Fruit fly (Drosophila melanogaster) ovary, adult (tissue): ENCODE results near the gene ImpL2.

ENCODE experiments used
- CG17801 ChIP-seq: fragments of 200-800 bp; optimal IDR thresholded peaks from 2 replicates; lab custom pipeline; 2019; ENCODE audit warnings: missing biosample characterization, mild to moderate bottlenecking, missing genetic modification characterization, moderate library complexity; ENCODE audit not compliant: partially characterized antibody

The ImpL2 gene

dm6 chr3L:4236097-4236572 lies at the start of gene ImpL2:
Gene ImpL2, minus strand, starts transcription at chr3L:4236147.
- no peak for TF ChIP-seq CG17801 (GFP tag; lab: Kevin White, UChicago)

- peak; percentile 47 for TF ChIP-seq CG17801 (GFP tag; lab: Kevin White, UChicago)
Observed at dm6 chr3L:4283428-4284089, 47.6 kb upstream of the ImpL2 start, which contains the start of the genes srw and CG1316. Gene srw, minus strand, starts transcription at chr3L:4283478. Gene CG1316, plus strand, starts transcription at chr3L:4283851.

- TF ChIP-seq CG17801 (GFP tag; lab: Kevin White, UChicago) = peak; percentile 60
Observed at dm6 chr3L:4282627-4283026, 46.7 kb upstream of the ImpL2 start, which contains the start of gene CG11583. Gene CG11583, minus strand, starts transcription at chr3L:4282817.

- TF ChIP-seq CG17801 (GFP tag; lab: Kevin White, UChicago) = no peak
Observed at dm6 chr3L:4277796-4278195, 41.8 kb upstream of the ImpL2 start, which contains the start of gene Ctl1. Gene Ctl1, plus strand, starts transcription at chr3L:4277962.

- TF ChIP-seq CG17801 (GFP tag; lab: Kevin White, UChicago) = no peak
Observed at dm6 chr3L:4272167-4272773, 36.3 kb upstream of the ImpL2 start.

- TF ChIP-seq CG17801 (GFP tag; lab: Kevin White, UChicago) = no peak
Observed at dm6 chr3L:4270949-4271827, 35.2 kb upstream of the ImpL2 start.

- TF ChIP-seq CG17801 (GFP tag; lab: Kevin White, UChicago) = no peak
Observed at dm6 chr3L:4269920-4270319, 34.0 kb upstream of the ImpL2 start.

dm6 chr3L:4269208-4269607 lies 33.3 kb upstream of the ImpL2 start:
- no peak for TF ChIP-seq CG17801 (GFP tag; lab: Kevin White, UChicago)

dm6 chr3L:4267403-4267802 lies 31.5 kb upstream of the ImpL2 start, which contains the start of gene CG33764:
Gene CG33764, minus strand, starts transcription at chr3L:4267503.
- TF ChIP-seq CG17801 (GFP tag; lab: Kevin White, UChicago) = no peak

dm6 chr3L:4265836-4266235 lies 29.9 kb upstream of the ImpL2 start:
- no peak for TF ChIP-seq CG17801 (GFP tag; lab: Kevin White, UChicago)

dm6 chr3L:4264963-4265362 lies 29.0 kb upstream of the ImpL2 start:
- no peak for TF ChIP-seq CG17801 (GFP tag; lab: Kevin White, UChicago)

dm6 chr3L:4263502-4263901 lies 27.6 kb upstream of the ImpL2 start, which contains the start of gene CG1273:
Gene CG1273, plus strand, starts transcription at chr3L:4263719.
- no peak for TF ChIP-seq CG17801 (GFP tag; lab: Kevin White, UChicago)

dm6 chr3L:4262384-4262783 lies 26.4 kb upstream of the ImpL2 start, which contains the start of the genes CG11586 and VhaM9.7-a:
Gene CG11586, minus strand, starts transcription at chr3L:4262470.
Gene VhaM9.7-a, plus strand, starts transcription at chr3L:4262705.
- TF ChIP-seq CG17801 (GFP tag; lab: Kevin White, UChicago) = peak; percentile 15

- no peak for TF ChIP-seq CG17801 (GFP tag; lab: Kevin White, UChicago)
Observed at dm6 chr3L:4261177-4261576, 25.2 kb upstream of the ImpL2 start.
